Fruit fly (Drosophila melanogaster): Measurements from ENCODE around the gene CG4073.

CG4073 gene

DNA sequence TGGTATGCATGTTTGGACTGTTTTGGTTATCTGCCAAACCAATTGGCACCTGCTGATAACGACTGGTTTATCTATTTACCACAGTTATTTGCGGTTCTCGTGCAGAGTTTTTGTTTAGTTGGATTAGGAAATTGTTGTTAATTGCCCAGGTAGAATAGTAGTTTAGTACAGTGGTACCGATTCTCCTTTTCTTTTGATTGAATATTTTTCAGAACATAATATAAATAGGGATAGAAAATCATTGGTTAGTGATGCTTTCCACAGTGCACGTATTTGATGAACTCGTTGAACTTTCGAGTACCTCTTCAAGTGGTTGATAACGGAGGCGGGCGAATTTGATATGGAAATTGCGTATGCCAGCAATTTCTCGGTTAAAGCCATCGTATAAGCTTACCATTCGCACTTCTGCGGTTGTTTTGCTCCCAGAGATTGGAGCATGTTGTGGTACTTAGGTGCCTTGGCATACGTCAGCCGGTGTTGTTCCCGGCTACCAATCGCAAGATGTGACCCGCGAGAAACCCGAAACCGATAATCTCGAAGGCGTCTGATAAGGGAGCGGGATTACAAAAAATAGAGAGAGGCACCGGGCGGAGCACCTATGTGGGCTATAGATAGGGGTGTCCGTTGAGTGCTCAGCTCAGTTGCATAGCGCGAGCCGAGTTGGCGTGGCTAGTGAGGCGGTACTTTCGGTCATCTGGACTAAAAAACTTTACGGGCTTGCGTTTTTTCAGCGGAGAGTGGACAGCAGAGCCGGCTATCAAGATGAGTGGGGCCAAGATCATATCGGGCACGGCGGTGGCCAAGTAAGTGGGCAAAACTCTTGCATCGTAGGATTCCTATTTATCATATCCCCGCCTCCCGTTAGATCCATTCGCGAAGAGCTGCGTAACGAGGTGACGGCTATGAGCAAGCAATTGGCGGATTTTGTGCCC is 15.3 kb upstream of the CG4073 start (continued):
- no peak for TF ChIP-seq CG31388 (GFP tag; optimal IDR thresholded peaks at IDR 0.05)
- no peak for TF ChIP-seq Xbp1 (GFP tag; optimal IDR thresholded peaks at IDR 0.05)
- TF ChIP-seq CG18764 (GFP tag; optimal IDR thresholded peaks at IDR 0.05) = no peak
- TF ChIP-seq ewg (GFP tag; optimal IDR thresholded peaks at IDR 0.05) = no peak
- TF ChIP-seq Meics (GFP tag; optimal IDR thresholded peaks at IDR 0.05) = peak; percentile 39
- TF ChIP-seq CG2678 (tag; optimal IDR thresholded peaks at IDR 0.05) = no peak
- peak; percentile 27 for TF ChIP-seq CG7786 (GFP tag; optimal IDR thresholded peaks at IDR 0.05)
- TF ChIP-seq PHDP (tag; optimal IDR thresholded peaks at IDR 0.05) = no peak
- no peak for TF ChIP-seq CG13894 (tag; optimal IDR thresholded peaks at IDR 0.05)
- peak; percentile 25 for TF ChIP-seq CG12155 (GFP tag; optimal IDR thresholded peaks at IDR 0.05)
- TF ChIP-seq H2.0 (GFP tag; IDR thresholded peaks at IDR 0.05) = no peak
- TF ChIP-seq CG7745 (tag; optimal IDR thresholded peaks at IDR 0.05) = no peak
- TF ChIP-seq C15 (GFP tag; IDR thresholded peaks at IDR 0.05) = no peak
- TF ChIP-seq ftz-f1 (GFP tag; optimal IDR thresholded peaks at IDR 0.05) = no peak
- TF ChIP-seq Ravus (GFP tag; IDR thresholded peaks at IDR 0.05) = no peak
- TF ChIP-seq Gug (GFP tag; IDR thresholded peaks at IDR 0.05) = no peak
- no peak for TF ChIP-seq CG17359 (tag; optimal IDR thresholded peaks at IDR 0.05)
- TF ChIP-seq CG12071 (GFP tag; optimal IDR thresholded peaks at IDR 0.05) = peak; percentile 35
- TF ChIP-seq CG32532 (GFP tag; IDR thresholded peaks at IDR 0.05) = peak; percentile 52; the same call in 1 of the 2 replicates
- no peak for TF ChIP-seq NK7.1 (GFP tag; optimal IDR thresholded peaks at IDR 0.05)
- TF ChIP-seq CG15011 (GFP tag; optimal IDR thresholded peaks at IDR 0.05) = no peak
- no peak for TF ChIP-seq CG17186 (GFP tag; optimal IDR thresholded peaks at IDR 0.05)
- no peak for TF ChIP-seq Eip74EF (GFP tag; optimal IDR thresholded peaks at IDR 0.05)
- no peak for TF ChIP-seq CG4730 (GFP tag; IDR thresholded peaks at IDR 0.05)
- peak; percentile 10 for TF ChIP-seq CG12391 (tag; optimal IDR thresholded peaks at IDR 0.05)
- TF ChIP-seq Oli (tag; optimal IDR thresholded peaks at IDR 0.05) = no peak
- no peak for TF ChIP-seq HLH4C (GFP tag; IDR thresholded peaks at IDR 0.05; ENCODE audit: partially characterized antibody)
- no peak for TF ChIP-seq bigmax (GFP tag; optimal IDR thresholded peaks at IDR 0.05)
- no peak for TF ChIP-seq ken (GFP tag; IDR thresholded peaks at IDR 0.05)
- no peak for TF ChIP-seq Nf-YB (GFP tag; optimal IDR thresholded peaks at IDR 0.05)
- TF ChIP-seq CHES-1-like (GFP tag; optimal IDR thresholded peaks at IDR 0.05) = peak; percentile 27
- peak; percentile 63 for TF ChIP-seq lab (GFP tag; optimal IDR thresholded peaks at IDR 0.05)
- no peak for TF ChIP-seq btn (GFP tag; optimal IDR thresholded peaks at IDR 0.05)
- no peak for TF ChIP-seq CG15696 (tag; optimal IDR thresholded peaks at IDR 0.05)
- TF ChIP-seq jumu (GFP tag; optimal IDR thresholded peaks at IDR 0.05) = no peak
- no peak for TF ChIP-seq dysf (GFP tag; IDR thresholded peaks at IDR 0.05)
- peak in 1 of 2 experiments; percentile 1 for TF ChIP-seq dpn (GFP tag; optimal IDR thresholded peaks at IDR 0.05)
- TF ChIP-seq yki (optimal IDR thresholded peaks at IDR 0.05) = no peak
- no peak for TF ChIP-seq D (optimal IDR thresholded peaks at IDR 0.05)
- no peak for TF ChIP-seq D (GFP tag; optimal IDR thresholded peaks at IDR 0.05)
- TF ChIP-seq eve (GFP tag; optimal IDR thresholded peaks at IDR 0.05) = no peak
- TF ChIP-seq CG4707 (GFP tag; optimal IDR thresholded peaks at IDR 0.05) = no peak
- no peak for TF ChIP-seq corto (GFP tag; optimal IDR thresholded peaks at IDR 0.05)
- TF ChIP-seq zfh1 (GFP tag; IDR thresholded peaks at IDR 0.05) = no peak
- no peak for TF ChIP-seq gcm (GFP tag; optimal IDR thresholded peaks at IDR 0.05)
- no peak for TF ChIP-seq sob (GFP tag; IDR thresholded peaks at IDR 0.05)
- no peak for TF ChIP-seq NC2α (GFP tag; optimal IDR thresholded peaks at IDR 0.05)
- peak; percentile 12 for TF ChIP-seq CG7987 (GFP tag; optimal IDR thresholded peaks at IDR 0.05)
- TF ChIP-seq CG8388 (GFP tag; optimal IDR thresholded peaks at IDR 0.05) = no peak
